Worm (Caenorhabditis elegans) whole organism, L3 larva: ENCODE measurements around the gene sdz-38.

Experiments
- ceh-28 ChIP-seq: fragments of 150-350 bp; optimal IDR thresholded peaks from 2 replicates; lab custom pipeline; 2014; ENCODE audit warnings: missing biosample characterization, missing genetic modification reagents, missing genetic modification characterization
- ceh-82 ChIP-seq: fragments of 150-350 bp; optimal IDR thresholded peaks from 2 replicates; lab custom pipeline; 2014; ENCODE audit warnings: missing biosample characterization, missing genetic modification characterization
- ceh-9 ChIP-seq: sonication (generic microtip); optimal IDR thresholded peaks from 2 replicates; lab custom pipeline; 2018; ENCODE audit warnings: missing biosample characterization, missing genetic modification characterization
- daf-12 ChIP-seq: fragments of 150-350 bp; optimal IDR thresholded peaks from 2 replicates; lab custom pipeline; 2014; ENCODE audit warnings: missing biosample characterization, missing genetic modification reagents, missing genetic modification characterization
- egl-27 ChIP-seq: sonication (generic microtip); optimal IDR thresholded peaks from 4 replicates; lab custom pipeline; 2017; ENCODE audit warnings: missing biosample characterization, missing genetic modification reagents, missing genetic modification characterization
- egl-5 ChIP-seq: fragments of 150-350 bp; optimal IDR thresholded peaks from 2 replicates; lab custom pipeline; 2017; ENCODE audit warnings: missing biosample characterization, missing genetic modification reagents, missing genetic modification characterization, inconsistent platforms
- elt-1 ChIP-seq: fragments of 150-350 bp; optimal IDR thresholded peaks from 2 replicates; lab custom pipeline; 2014; ENCODE audit warnings: missing biosample characterization, missing genetic modification characterization
- elt-2 ChIP-seq: sonication (generic microtip); optimal IDR thresholded peaks from 2 replicates; lab custom pipeline; 2016; ENCODE audit warnings: missing genetic modification reagents, mild to moderate bottlenecking, missing genetic modification characterization, missing compliant biosample characterization
- elt-3 ChIP-seq, 3 experiments: fragments of 150-350 bp in 1 of 3; sonication (generic microtip) in 2 of 3; optimal IDR thresholded peaks; 2 replicates in 2 of 3; 4 replicates in 1 of 3; lab custom pipeline; 2014 to 2017; ENCODE audit warnings: missing biosample characterization in 3 of 3, missing genetic modification characterization in 3 of 3
- eor-1 ChIP-seq, 2 experiments: fragments of 150-350 bp; optimal IDR thresholded peaks; 2 replicates each; lab custom pipeline; 2014 to 2018; ENCODE audit warnings: missing biosample characterization in 2 of 2, missing genetic modification characterization in 2 of 2
- fkh-10 ChIP-seq: sonication (generic microtip); optimal IDR thresholded peaks from 2 replicates; lab custom pipeline; 2017; ENCODE audit warnings: missing biosample characterization, missing genetic modification reagents, missing genetic modification characterization
- fkh-2 ChIP-seq: fragments of 150-350 bp; optimal IDR thresholded peaks from 2 replicates; lab custom pipeline; 2014; ENCODE audit warnings: missing biosample characterization, missing genetic modification reagents, missing genetic modification characterization
- hmg-11 ChIP-seq: sonication (generic microtip); optimal IDR thresholded peaks from 2 replicates; lab custom pipeline; 2016; ENCODE audit warnings: missing genetic modification characterization, missing compliant biosample characterization
- lin-15B ChIP-seq: fragments of 150-350 bp; optimal IDR thresholded peaks from 2 replicates; lab custom pipeline; 2014; ENCODE audit warnings: missing biosample characterization, missing genetic modification characterization
- lin-39 ChIP-seq: fragments of 150-350 bp; optimal IDR thresholded peaks from 2 replicates; lab custom pipeline; 2018; ENCODE audit warnings: missing biosample characterization, missing genetic modification reagents, missing genetic modification characterization
- lsy-12 ChIP-seq: sonication (generic microtip); optimal IDR thresholded peaks from 2 replicates; lab custom pipeline; 2016; ENCODE audit warnings: mild to moderate bottlenecking, missing genetic modification characterization, missing compliant biosample characterization
- mdl-1 ChIP-seq: fragments of 150-350 bp; optimal IDR thresholded peaks from 2 replicates; lab custom pipeline; 2014; ENCODE audit warnings: missing biosample characterization, missing genetic modification characterization
- mml-1 ChIP-seq: fragments of 150-350 bp; sonication (generic microtip); optimal IDR thresholded peaks from 3 replicates; lab custom pipeline; 2014; ENCODE audit warnings: missing biosample characterization, missing genetic modification characterization
- nfya-1 ChIP-seq: sonication (generic microtip); optimal IDR thresholded peaks from 2 replicates; lab custom pipeline; 2017; ENCODE audit warnings: missing genetic modification characterization, mild to moderate bottlenecking, missing compliant biosample characterization, antibody characterized with exemption, moderate library complexity; ENCODE audit not compliant: insufficient read depth
- nhr-11 ChIP-seq: fragments of 150-350 bp; optimal IDR thresholded peaks from 2 replicates; lab custom pipeline; 2014; ENCODE audit warnings: missing biosample characterization, missing genetic modification characterization
- nhr-23 ChIP-seq: fragments of 150-350 bp; optimal IDR thresholded peaks from 2 replicates; lab custom pipeline; 2014; ENCODE audit warnings: missing biosample characterization, missing genetic modification reagents, missing genetic modification characterization
- nhr-237 ChIP-seq: fragments of 150-350 bp; optimal IDR thresholded peaks from 2 replicates; lab custom pipeline; 2014; ENCODE audit warnings: missing biosample characterization, missing genetic modification characterization
- nhr-25 ChIP-seq: sonication (generic microtip); optimal IDR thresholded peaks from 2 replicates; lab custom pipeline; 2017; ENCODE audit warnings: missing biosample characterization, missing genetic modification characterization
- nhr-28 ChIP-seq: fragments of 150-350 bp; optimal IDR thresholded peaks from 2 replicates; lab custom pipeline; 2014; ENCODE audit warnings: missing biosample characterization, missing genetic modification characterization
- nhr-43 ChIP-seq: sonication (generic microtip); optimal IDR thresholded peaks from 2 replicates; lab custom pipeline; 2016; ENCODE audit warnings: mild to moderate bottlenecking, missing genetic modification characterization, missing compliant biosample characterization; ENCODE audit not compliant: poor library complexity, severe bottlenecking
- nhr-67 ChIP-seq: fragments of 150-350 bp; optimal IDR thresholded peaks from 2 replicates; lab custom pipeline; 2014; ENCODE audit warnings: missing biosample characterization, missing genetic modification characterization
- nhr-76 ChIP-seq: fragments of 150-350 bp; sonication (generic microtip); optimal IDR thresholded peaks from 5 replicates; lab custom pipeline; 2014; ENCODE audit warnings: missing biosample characterization, missing genetic modification characterization
- nhr-77 ChIP-seq: fragments of 150-350 bp; optimal IDR thresholded peaks from 2 replicates; lab custom pipeline; 2014; ENCODE audit warnings: missing biosample characterization, missing genetic modification characterization
- pha-4 ChIP-seq: fragments of 150-350 bp; optimal IDR thresholded peaks from 2 replicates; lab custom pipeline; 2014; ENCODE audit warnings: missing biosample characterization, missing genetic modification reagents, missing genetic modification characterization
- pqm-1 ChIP-seq: fragments of 150-350 bp; optimal IDR thresholded peaks from 2 replicates; lab custom pipeline; 2017; ENCODE audit warnings: missing biosample characterization, missing genetic modification characterization, inconsistent platforms
- sea-2 ChIP-seq: fragments of 150-350 bp; sonication (generic microtip); optimal IDR thresholded peaks from 4 replicates; lab custom pipeline; 2014; ENCODE audit warnings: missing biosample characterization, missing genetic modification reagents, missing genetic modification characterization
- snpc-4 ChIP-seq: fragments of 150-350 bp; optimal IDR thresholded peaks from 2 replicates; lab custom pipeline; 2014; ENCODE audit warnings: missing biosample characterization, missing genetic modification characterization
- tbx-2 ChIP-seq: sonication (generic microtip); optimal IDR thresholded peaks from 2 replicates; lab custom pipeline; 2016; ENCODE audit warnings: mild to moderate bottlenecking, missing genetic modification characterization, missing compliant biosample characterization
- unc-39 ChIP-seq: sonication (generic microtip); optimal IDR thresholded peaks from 4 replicates; lab custom pipeline; 2017; ENCODE audit warnings: missing biosample characterization, missing genetic modification characterization
- unc-62 ChIP-seq: fragments of 150-350 bp; sonication (generic microtip); optimal IDR thresholded peaks from 4 replicates; lab custom pipeline; 2014; ENCODE audit warnings: missing biosample characterization, missing genetic modification reagents, missing genetic modification characterization
- zag-1 ChIP-seq: fragments of 150-350 bp; optimal IDR thresholded peaks from 2 replicates; lab custom pipeline; 2014; ENCODE audit warnings: missing biosample characterization, missing genetic modification characterization
- ztf-11 ChIP-seq: fragments of 150-350 bp; optimal IDR thresholded peaks from 2 replicates; lab custom pipeline; 2014; ENCODE audit warnings: missing biosample characterization, missing genetic modification characterization
- ztf-4 ChIP-seq: fragments of 150-350 bp; optimal IDR thresholded peaks from 2 replicates; lab custom pipeline; 2014; ENCODE audit warnings: missing biosample characterization, missing genetic modification characterization

sdz-38 gene

DNA sequence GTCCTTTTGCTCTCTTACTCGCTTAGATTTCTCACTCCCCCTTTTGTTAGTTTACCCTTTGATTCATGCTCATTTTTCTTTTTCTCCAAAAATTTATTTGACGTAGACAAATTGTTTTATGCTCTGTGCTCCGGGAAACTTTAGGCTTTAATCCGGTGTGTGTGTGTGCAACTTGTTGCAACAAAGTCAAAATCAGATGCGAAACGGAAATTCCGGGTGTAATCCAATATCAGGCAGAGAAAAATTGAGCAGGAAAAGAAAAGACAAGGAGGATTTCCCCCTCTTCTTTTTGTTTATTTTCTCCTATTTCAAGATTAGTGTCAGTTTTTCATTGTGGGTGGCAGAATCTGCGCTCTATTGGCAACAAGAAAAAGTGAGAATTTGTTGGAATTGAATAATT lies 10.8 kb upstream of the sdz-38 start:
- TF ChIP-seq nhr-77 (tag; lab: Kevin White, UChicago): no peak
- TF ChIP-seq fkh-10: peak; percentile 12

DNA sequence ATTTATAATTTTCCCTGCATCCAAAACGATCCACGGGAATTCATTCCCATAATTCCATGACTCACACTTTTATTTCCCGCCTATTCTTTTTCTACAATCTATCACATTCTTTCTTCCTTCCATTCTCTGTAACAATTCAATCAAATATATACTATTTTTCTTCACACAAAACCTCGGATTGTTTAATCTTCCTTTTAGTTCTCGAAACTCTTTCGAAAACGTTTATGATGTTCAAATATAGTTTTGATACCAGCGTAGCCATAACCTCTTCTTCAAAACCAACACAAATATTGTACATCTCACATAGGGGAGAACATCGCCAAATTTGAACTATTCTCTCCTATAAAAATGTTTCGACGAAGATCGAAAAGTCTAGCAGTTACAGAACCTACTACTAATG lies 9.2 kb upstream of the sdz-38 start, which contains the start of gene lec-3:
lec-3 (plus strand) TSS at position 301 of the 400 bp plus-strand sequence.
- TF ChIP-seq hmg-11 (tag; lab: Kevin White, UChicago): no peak
- TF ChIP-seq, all 47 proteins: peak for 0

DNA sequence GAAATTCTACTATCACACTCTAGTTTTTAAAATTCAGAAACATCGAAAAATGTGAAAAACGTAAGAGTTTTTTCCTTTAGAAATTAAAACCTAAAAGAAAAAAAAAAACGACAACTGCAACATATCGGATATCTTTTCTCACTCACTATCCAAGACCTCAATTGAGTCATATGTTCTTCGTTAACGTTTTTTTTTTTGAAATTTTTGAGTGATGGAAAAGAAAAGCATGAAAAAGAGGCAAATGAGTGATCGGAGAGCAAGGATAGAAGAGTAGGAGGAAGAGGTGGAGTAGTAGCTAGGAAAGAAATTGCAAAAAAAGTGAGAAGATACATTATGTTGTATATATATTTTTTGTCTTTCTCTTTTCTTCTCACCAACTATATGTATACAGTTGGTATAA lies 7.9 kb upstream of the sdz-38 start:
- TF ChIP-seq lin-15B: no peak
- no peak for TF ChIP-seq eor-1 (tag; optimal IDR thresholded peaks at IDR 0.05; lab: Kevin White, UChicago)
- no peak for TF ChIP-seq nhr-67 (tag; lab: Kevin White, UChicago)

DNA sequence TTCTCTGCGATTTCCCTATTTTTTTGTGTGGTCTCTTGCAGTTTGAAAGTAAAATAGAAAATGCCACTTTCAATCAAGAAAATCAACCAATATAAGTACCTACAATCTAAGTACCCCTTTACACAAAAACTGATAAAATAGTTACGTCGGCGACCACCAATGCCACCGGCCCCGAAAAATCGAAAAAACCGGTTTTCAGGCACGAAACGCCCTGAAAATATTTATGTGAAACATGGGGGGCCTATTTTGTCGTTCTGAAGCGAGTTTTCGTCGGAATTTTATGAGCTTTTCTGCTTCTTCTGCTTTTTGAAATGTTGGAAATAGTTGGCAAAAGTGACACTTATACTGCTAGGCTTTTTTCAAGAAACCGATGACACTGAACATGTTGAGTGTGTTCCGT lies 7.0 kb upstream of the sdz-38 start:
- TF ChIP-seq lsy-12 (tag; lab: Kevin White, UChicago) (no peak), ceh-82 (tag; lab: Kevin White, UChicago) (no peak), egl-27 (tag; lab: Kevin White, UChicago) (no peak), ztf-4 (no peak), lin-15B (no peak), unc-39 (tag; lab: Kevin White, UChicago) (no peak), eor-1 (tag; optimal IDR thresholded peaks at IDR 0.05; lab: Kevin White, UChicago) (no peak), hmg-11 (tag; lab: Kevin White, UChicago) (no peak), nhr-67 (tag; lab: Kevin White, UChicago) (no peak), snpc-4 (tag; lab: Kevin White, UChicago) (no peak), daf-12 (tag; lab: Kevin White, UChicago) (no peak), lin-39 (no peak), elt-3 (tag; optimal IDR thresholded peaks at IDR 0.05; lab: Kevin White, UChicago) (no peak), sea-2 (GFP tag; lab: Kevin White, UChicago) (no peak), ztf-11 (tag; lab: Kevin White, UChicago) (no peak), nhr-76 (tag; lab: Kevin White, UChicago) (no peak), pqm-1 (tag; lab: Kevin White, UChicago) (no peak)

DNA sequence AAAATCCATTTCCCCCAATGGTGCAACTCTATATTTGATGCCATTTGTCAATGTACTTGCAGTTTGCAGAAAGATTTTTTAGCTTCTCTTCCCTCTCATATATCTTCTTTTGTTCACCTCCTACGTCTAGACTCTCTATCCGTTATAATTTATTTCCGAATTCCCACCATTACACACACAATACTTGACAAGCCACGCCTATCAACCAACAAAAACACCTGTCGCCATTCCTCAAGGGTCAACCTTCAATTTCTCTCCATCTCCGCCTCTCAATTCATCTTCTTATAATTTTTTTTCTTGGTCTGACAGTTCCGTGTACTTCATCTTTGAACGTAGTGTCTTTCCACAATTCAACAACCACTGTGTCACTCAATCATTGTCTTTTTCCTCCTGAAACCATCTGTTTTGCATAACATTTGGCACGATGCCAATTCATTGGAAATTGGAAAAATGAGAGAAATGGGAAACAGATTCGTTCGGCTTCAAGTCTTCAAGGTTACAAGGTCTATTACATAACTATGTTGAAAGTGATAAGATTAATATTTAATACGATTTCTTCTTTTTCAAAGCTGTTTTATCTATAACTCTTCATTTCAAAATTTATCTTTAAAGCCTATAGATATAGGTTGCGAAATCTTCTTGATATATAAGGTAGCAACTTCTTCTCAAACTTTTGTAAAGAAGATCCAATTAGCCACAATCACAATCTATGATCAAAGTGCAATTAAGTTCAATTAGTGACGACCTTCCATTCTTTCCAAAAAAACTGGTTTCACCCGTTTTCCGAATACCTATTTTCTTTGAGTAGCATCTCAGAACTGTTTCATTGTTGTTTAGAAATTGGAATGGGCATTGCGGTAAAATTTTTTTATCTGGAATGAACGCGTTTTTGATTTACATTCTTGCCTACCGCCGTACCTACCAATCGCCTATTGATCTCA lies 5.2 kb upstream of the sdz-38 start:
- peak; percentile 25 for TF ChIP-seq nhr-11 (tag; lab: Kevin White, UChicago)
- no peak for TF ChIP-seq nhr-23 (tag; lab: Kevin White, UChicago)
- no peak for TF ChIP-seq lsy-12 (tag; lab: Kevin White, UChicago)
- no peak for TF ChIP-seq ceh-9
- TF ChIP-seq fkh-2 (tag; lab: Kevin White, UChicago): no peak
- TF ChIP-seq nhr-25 (tag; lab: Kevin White, UChicago): peak; percentile 8
- TF ChIP-seq nhr-43 (tag; lab: Kevin White, UChicago): no peak
- TF ChIP-seq pqm-1 (tag; lab: Kevin White, UChicago): no peak
- TF ChIP-seq nhr-28 (tag; lab: Kevin White, UChicago): no peak
- no peak for TF ChIP-seq fkh-10
- TF ChIP-seq nhr-237 (tag; lab: Kevin White, UChicago): no peak

DNA sequence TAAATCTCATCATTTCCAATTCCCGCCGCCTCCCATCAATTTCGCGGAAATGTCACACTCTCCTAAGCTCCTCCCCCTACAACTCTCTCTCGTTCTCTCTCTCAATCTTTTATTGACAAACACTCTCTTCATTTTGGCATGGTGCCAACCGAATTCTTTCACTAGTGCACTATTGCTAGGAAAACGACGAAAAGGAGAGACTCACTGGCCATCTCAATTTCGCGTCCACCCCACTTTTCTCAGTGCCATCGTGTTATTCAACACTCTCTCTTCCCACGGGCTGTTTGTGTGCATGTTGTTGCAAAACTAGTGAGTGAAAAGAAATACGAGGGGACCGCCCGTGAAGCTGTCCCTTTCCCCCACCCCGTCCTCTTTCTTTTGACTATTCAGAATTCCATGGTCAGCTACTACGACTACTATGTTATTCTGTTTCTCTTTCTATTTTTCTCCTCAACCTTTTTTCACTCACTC lies 3.2 kb upstream of the sdz-38 start:
- TF ChIP-seq hmg-11 (tag; lab: Kevin White, UChicago) (peak; percentile 24), snpc-4 (tag; lab: Kevin White, UChicago) (peak; percentile 10), elt-1 (tag; lab: Kevin White, UChicago) (peak; percentile 45), tbx-2 (tag; lab: Kevin White, UChicago) (peak; percentile 22), elt-2 (no peak), lin-39 (peak; percentile 11), fkh-10 (peak; percentile 27), pha-4 (tag; lab: Kevin White, UChicago) (peak; percentile 81), egl-5 (tag; lab: Kevin White, UChicago) (peak; percentile 44), lin-15B (peak; percentile 56), mdl-1 (no peak), nhr-25 (tag; lab: Kevin White, UChicago) (no peak), zag-1 (tag; lab: Kevin White, UChicago) (peak; percentile 28), unc-62 (GFP tag; lab: Kevin White, UChicago) (peak; percentile 74), nfya-1 (tag; lab: Kevin White, UChicago) (peak; percentile 60), nhr-11 (tag; lab: Kevin White, UChicago) (peak; percentile 77), daf-12 (tag; lab: Kevin White, UChicago) (no peak), ceh-28 (tag; lab: Kevin White, UChicago) (no peak), ztf-4 (no peak), nhr-28 (tag; lab: Kevin White, UChicago) (no peak), mml-1 (no peak)
- TF ChIP-seq, all 47 proteins: peak for 13
